Fruit fly (Drosophila melanogaster) whole organism, embryonic: Measurements from ENCODE around the gene CG7465.

ENCODE experiments used
- CG15696 ChIP-seq: fragments of 200-800 bp; sonication (Bioruptor generic); optimal IDR thresholded peaks from 2 replicates; lab custom pipeline; 2019; ENCODE audit warnings: missing biosample characterization, mild to moderate bottlenecking, missing genetic modification characterization, moderate library complexity
- Drgx ChIP-seq: fragments of 200-800 bp; sonication (Bioruptor generic); IDR thresholded peaks from 2 replicates; pipeline ENCODE4 v1.3.6; 2022; ENCODE audit warnings: missing biosample characterization, missing genetic modification characterization
- Gsc ChIP-seq: fragments of 200-800 bp; sonication (Bioruptor generic); IDR thresholded peaks from 2 replicates; pipeline ENCODE4 v1.3.6; 2022; ENCODE audit warnings: missing biosample characterization, missing genetic modification characterization
- Mes4 ChIP-seq: fragments of 200-800 bp; sonication (Bioruptor generic); optimal IDR thresholded peaks from 2 replicates; lab custom pipeline; 2016; ENCODE audit warnings: missing biosample characterization, missing genetic modification characterization
- Nf-YA ChIP-seq: fragments of 200-800 bp; sonication (Bioruptor generic); IDR thresholded peaks from 2 replicates; pipeline ENCODE4 v1.3.6; 2022; ENCODE audit warnings: missing biosample characterization, missing genetic modification characterization
- ash1 ChIP-seq: fragments of 200-800 bp; sonication (Bioruptor generic); optimal IDR thresholded peaks from 2 replicates; lab custom pipeline; 2018; ENCODE audit warnings: missing biosample characterization, mild to moderate bottlenecking, missing genetic modification characterization
- cato ChIP-seq: fragments of 200-800 bp; sonication (Bioruptor generic); optimal IDR thresholded peaks from 2 replicates; lab custom pipeline; 2016; ENCODE audit warnings: missing biosample characterization, missing genetic modification characterization, borderline replicate concordance
- ftz-f1 ChIP-seq: fragments of 200-800 bp; sonication (Bioruptor generic); optimal IDR thresholded peaks from 2 replicates; lab custom pipeline; 2016; ENCODE audit warnings: missing biosample characterization, missing genetic modification characterization
- lbe ChIP-seq: fragments of 200-800 bp; sonication (Bioruptor generic); optimal IDR thresholded peaks from 2 replicates; lab custom pipeline; 2016; ENCODE audit warnings: missing biosample characterization, mild to moderate bottlenecking, missing genetic modification characterization
- luna ChIP-seq: fragments of 200-800 bp; sonication (Bioruptor generic); optimal IDR thresholded peaks from 2 replicates; lab custom pipeline; 2016; ENCODE audit warnings: missing biosample characterization, missing genetic modification characterization
- scrt ChIP-seq: fragments of 200-800 bp; sonication (Bioruptor generic); optimal IDR thresholded peaks from 2 replicates; lab custom pipeline; 2018; ENCODE audit warnings: missing biosample characterization, mild to moderate bottlenecking, missing genetic modification characterization, moderate library complexity
- sens-2 ChIP-seq: fragments of 200-800 bp; sonication (Bioruptor generic); IDR thresholded peaks from 2 replicates; pipeline ENCODE4 v1.3.6; 2022; ENCODE audit warnings: missing biosample characterization, missing genetic modification characterization
- sug ChIP-seq: fragments of 200-800 bp; optimal IDR thresholded peaks from 2 replicates; lab custom pipeline; 2019; ENCODE audit warnings: missing biosample characterization, mild to moderate bottlenecking, missing genetic modification characterization, moderate library complexity

dm6 chr3L:4519417-4519931, 39.4 kb downstream of the CG7465 start:
- TF ChIP-seq Gsc (GFP tag; lab: Robert Waterston, UW): no peak
- TF ChIP-seq sug (tag; lab: Kevin White, UChicago): no peak
- no peak for TF ChIP-seq ash1 (GFP tag; lab: Kevin White, UChicago)
- no peak for TF ChIP-seq ftz-f1 (GFP tag; lab: Kevin White, UChicago)
- TF ChIP-seq luna (GFP tag; lab: Kevin White, UChicago): no peak
- TF ChIP-seq Drgx (GFP tag; lab: Robert Waterston, UW): no peak
- no peak for TF ChIP-seq Mes4 (GFP tag; lab: Kevin White, UChicago)
- TF ChIP-seq Nf-YA (GFP tag; lab: Robert Waterston, UW): no peak
- TF ChIP-seq scrt (GFP tag; lab: Kevin White, UChicago): no peak
- no peak for TF ChIP-seq CG15696
- no peak for TF ChIP-seq lbe
- TF ChIP-seq sens-2 (GFP tag; lab: Robert Waterston, UW): no peak
- TF ChIP-seq cato (GFP tag; lab: Kevin White, UChicago): no peak
